Fruit fly (Drosophila melanogaster): Measurements from ENCODE around the gene CG14645.

Gene CG14645

DNA sequence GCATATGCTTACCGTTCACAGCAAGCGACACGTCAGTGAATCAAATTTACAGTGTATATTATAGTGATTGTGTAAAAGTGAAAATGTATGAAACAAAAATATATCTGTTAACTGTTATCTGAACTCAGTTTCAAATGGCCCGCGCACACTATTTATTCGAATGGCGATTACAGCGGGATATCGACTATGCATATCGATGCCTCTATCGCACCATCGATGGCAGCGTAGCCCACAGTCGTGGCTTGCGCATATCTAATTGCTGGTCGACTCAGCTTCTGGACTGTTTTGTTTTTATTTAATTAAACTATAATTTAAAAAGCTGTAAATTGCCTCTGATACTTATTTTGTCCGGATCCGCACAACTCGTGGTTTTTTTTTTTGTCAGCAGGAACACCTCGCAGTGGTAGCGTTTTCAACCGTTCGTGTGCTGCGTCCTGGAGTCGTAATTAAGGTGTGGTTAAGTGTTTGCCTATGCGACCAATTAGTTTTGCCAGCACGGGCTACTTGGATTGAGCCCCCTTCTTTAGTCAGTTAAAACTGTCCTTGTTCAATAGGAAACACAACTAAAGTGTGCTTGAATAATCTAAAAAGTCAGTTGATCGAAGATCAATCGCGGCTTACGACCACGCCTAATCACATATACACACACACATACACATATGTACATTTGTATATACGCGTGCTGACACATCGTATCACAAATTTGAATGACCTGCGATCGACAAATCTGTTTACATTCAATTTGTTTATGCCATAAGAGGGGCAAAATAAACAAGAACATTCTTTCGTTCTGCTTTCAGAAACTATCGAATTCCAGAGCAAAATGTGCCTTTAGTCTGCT is 46.4 kb downstream of the CG14645 start, which contains the start of gene Cont (continued):
- TF ChIP-seq CG34224 (GFP tag; IDR thresholded peaks at IDR 0.05; ENCODE audit: partially characterized antibody), result peak; percentile 93
- no peak for TF ChIP-seq Xbp1 (GFP tag; optimal IDR thresholded peaks at IDR 0.05)
- peak; percentile 0 for TF ChIP-seq Nf-YC (tag; optimal IDR thresholded peaks at IDR 0.05)
- TF ChIP-seq H15 (GFP tag; IDR thresholded peaks at IDR 0.05), result no peak
- peak; percentile 91 for TF ChIP-seq Scr (GFP tag; IDR thresholded peaks at IDR 0.05; ENCODE audit: partially characterized antibody)
- no peak for TF ChIP-seq CG12942 (GFP tag; optimal IDR thresholded peaks at IDR 0.05)
- no peak for TF ChIP-seq chm (GFP tag; IDR thresholded peaks at IDR 0.05)
- no peak for TF ChIP-seq Bteb2 (GFP tag; optimal IDR thresholded peaks at IDR 0.05)
- TF ChIP-seq CG12299 (tag; optimal IDR thresholded peaks at IDR 0.05), result no peak
- TF ChIP-seq lilli (GFP tag; optimal IDR thresholded peaks at IDR 0.05), result peak; percentile 49
- TF ChIP-seq run (tag; optimal IDR thresholded peaks at IDR 0.05), result no peak
- peak; percentile 68 for TF ChIP-seq CG15514 (GFP tag; optimal IDR thresholded peaks at IDR 0.05)
- no peak for TF ChIP-seq CTCF (GFP tag; optimal IDR thresholded peaks at IDR 0.05)
- TF ChIP-seq Vsx1 (GFP tag; optimal IDR thresholded peaks at IDR 0.05), result no peak
- no peak for TF ChIP-seq HLHmδ (GFP tag; optimal IDR thresholded peaks at IDR 0.05)
- peak; percentile 24 for TF ChIP-seq CG17829 (tag; optimal IDR thresholded peaks at IDR 0.05)
- TF ChIP-seq fd3F (GFP tag; optimal IDR thresholded peaks at IDR 0.05), result no peak
- no peak for TF ChIP-seq mirr (GFP tag; optimal IDR thresholded peaks at IDR 0.05)
- TF ChIP-seq crol (GFP tag; IDR thresholded peaks at IDR 0.05), result no peak
- no peak for TF ChIP-seq CG16863 (GFP tag; optimal IDR thresholded peaks at IDR 0.05)
- peak; percentile 68 for TF ChIP-seq phol (tag; optimal IDR thresholded peaks at IDR 0.05)

DNA sequence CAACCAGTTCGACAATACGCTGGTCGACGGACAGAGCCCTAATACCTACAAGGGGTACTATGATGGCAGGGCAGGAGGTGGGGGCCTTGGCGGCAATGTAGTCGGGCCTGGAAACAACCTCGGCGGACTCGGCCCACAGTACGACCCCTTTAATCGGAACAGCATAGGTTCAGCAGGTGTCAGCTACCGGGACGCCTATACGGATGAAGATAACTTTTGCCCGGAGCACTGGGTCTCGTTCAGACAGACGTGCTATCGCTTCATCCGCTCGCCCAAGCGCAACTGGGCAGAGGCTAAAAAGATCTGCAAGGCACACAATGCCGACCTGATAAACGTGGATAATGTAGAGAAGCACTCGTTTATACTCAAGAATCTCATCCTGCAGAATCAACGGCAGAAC is 47.3 kb downstream of the CG14645 start:
- peak; percentile 39 for TF ChIP-seq Med (GFP tag)
- 0 out of 2 replicates have a peak, but pooled peaks have one; percentile 9 for TF ChIP-seq CG1024 (GFP tag; IDR thresholded peaks at IDR 0.05)
- no peak for TF ChIP-seq aop (GFP tag; IDR thresholded peaks at IDR 0.05)
- TF ChIP-seq cad (GFP tag; optimal IDR thresholded peaks at IDR 0.05), result no peak

All from whole organism, embryonic.